Worm (Caenorhabditis elegans): Measurements from ENCODE around the gene T03F7.7.

DNA sequence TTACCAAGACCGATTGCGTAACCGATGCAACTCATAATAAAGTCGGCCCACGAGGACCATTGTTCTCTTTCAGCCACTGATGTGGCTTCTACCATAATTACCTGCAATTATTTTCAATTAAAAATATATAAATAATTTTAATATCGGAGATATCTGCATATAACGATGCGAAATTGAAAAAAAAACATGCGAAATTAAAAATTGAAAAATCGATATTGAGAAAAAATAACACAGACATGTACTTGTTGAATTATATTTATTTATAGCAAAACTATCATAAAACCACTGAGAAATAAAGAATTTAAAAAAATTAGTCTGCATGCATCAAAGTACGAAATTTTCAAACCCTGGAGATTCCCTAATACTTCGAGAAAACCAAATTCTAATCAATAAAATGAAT lies 2.9 kb upstream of the T03F7.7 start, which contains the start of gene snf-11:
- TF ChIP-seq ama-1 (optimal IDR thresholded peaks at IDR 0.05): no peak
- TF ChIP-seq skn-1 (tag; optimal IDR thresholded peaks at IDR 0.05): no peak
- no peak for TF ChIP-seq nhr-237 (tag; optimal IDR thresholded peaks at IDR 0.05)
- no peak for TF ChIP-seq alr-1 (tag; optimal IDR thresholded peaks at IDR 0.05)
- TF ChIP-seq lsy-2 (tag; optimal IDR thresholded peaks at IDR 0.05): no peak
- no peak for TF ChIP-seq nhr-6 (tag; optimal IDR thresholded peaks at IDR 0.05)
- no peak for TF ChIP-seq nhr-21 (tag; optimal IDR thresholded peaks at IDR 0.05)
- no peak for TF ChIP-seq elt-3 (tag; optimal IDR thresholded peaks at IDR 0.05)
- no peak for TF ChIP-seq nhr-12 (tag; optimal IDR thresholded peaks at IDR 0.05)
- TF ChIP-seq snpc-4 (tag; optimal IDR thresholded peaks at IDR 0.05): no peak
- TF ChIP-seq lin-13 (GFP tag; optimal IDR thresholded peaks at IDR 0.05): no peak
- TF ChIP-seq crh-2 (tag; optimal IDR thresholded peaks at IDR 0.05): no peak
